Fruit fly (Drosophila melanogaster): ENCODE data around the gene Jon66Ci.

Jon66Ci gene

dm6 chr3L:8394944-8395343, 3.6 kb downstream of the Jon66Ci start (continued):
- no peak for TF ChIP-seq CG17328 (GFP tag; IDR thresholded peaks at IDR 0.05)
- peak; percentile 47; the same call in 1 of the 2 replicates for TF ChIP-seq nerfin-2 (GFP tag; IDR thresholded peaks at IDR 0.05; ENCODE audit: partially characterized antibody)
- no peak; the same call in 2 of the 3 replicates for TF ChIP-seq mld (GFP tag; IDR thresholded peaks at IDR 0.05; ENCODE audit: partially characterized antibody)
- no peak for TF ChIP-seq usp (GFP tag; optimal IDR thresholded peaks at IDR 0.05)
- TF ChIP-seq Myb (GFP tag; optimal IDR thresholded peaks at IDR 0.05) = no peak
- no peak for TF ChIP-seq CG10366 (GFP tag; IDR thresholded peaks at IDR 0.05)
- no peak for TF ChIP-seq CG8089 (GFP tag; optimal IDR thresholded peaks at IDR 0.05)
- TF ChIP-seq ATbp (GFP tag; optimal IDR thresholded peaks at IDR 0.05) = no peak
- no peak for TF ChIP-seq crol (GFP tag; IDR thresholded peaks at IDR 0.05)
- no peak for TF ChIP-seq CG33213 (GFP tag; optimal IDR thresholded peaks at IDR 0.05)
- TF ChIP-seq croc (GFP tag; conservative IDR thresholded peaks at IDR 0.05) = no peak
- TF ChIP-seq CG43689 (GFP tag; IDR thresholded peaks at IDR 0.05) = no peak
- TF ChIP-seq Poxn (GFP tag; IDR thresholded peaks at IDR 0.05) = no peak
- no peak for TF ChIP-seq pzg (GFP tag; optimal IDR thresholded peaks at IDR 0.05)
- no peak for TF ChIP-seq CG14965 (GFP tag; optimal IDR thresholded peaks at IDR 0.05; ENCODE audit: borderline replicate concordance)
- TF ChIP-seq Sin3A (optimal IDR thresholded peaks at IDR 0.05) = no peak
- no peak for TF ChIP-seq sim (GFP tag; IDR thresholded peaks at IDR 0.05)
- no peak for TF ChIP-seq CG7271 (tag; optimal IDR thresholded peaks at IDR 0.05)
- no peak for TF ChIP-seq CG5180 (GFP tag; optimal IDR thresholded peaks at IDR 0.05)
- no peak for TF ChIP-seq gem (tag; optimal IDR thresholded peaks at IDR 0.05)
- no peak for TF ChIP-seq Adf1 (GFP tag; IDR thresholded peaks at IDR 0.05)
- TF ChIP-seq ftz-f1 (GFP tag; optimal IDR thresholded peaks at IDR 0.05) = no peak
- no peak for TF ChIP-seq Camta (GFP tag; optimal IDR thresholded peaks at IDR 0.05)
- TF ChIP-seq hbn (GFP tag; IDR thresholded peaks at IDR 0.05; ENCODE audit: partially characterized antibody) = no peak
- TF ChIP-seq chn (GFP tag; optimal IDR thresholded peaks at IDR 0.05) = no peak
- no peak for TF ChIP-seq nau (GFP tag; optimal IDR thresholded peaks at IDR 0.05)
- TF ChIP-seq CG17385 (GFP tag; optimal IDR thresholded peaks at IDR 0.05) = no peak
- TF ChIP-seq E2f1 (GFP tag; IDR thresholded peaks at IDR 0.05) = no peak
- TF ChIP-seq wor (GFP tag; IDR thresholded peaks at IDR 0.05) = no peak
- no peak for TF ChIP-seq phol (tag; optimal IDR thresholded peaks at IDR 0.05)
- no peak for TF ChIP-seq disco-r (GFP tag; optimal IDR thresholded peaks at IDR 0.05)
- TF ChIP-seq so (GFP tag; IDR thresholded peaks at IDR 0.05) = no peak
- no peak for TF ChIP-seq CG12071 (GFP tag; optimal IDR thresholded peaks at IDR 0.05)
- TF ChIP-seq CG15011 (GFP tag; optimal IDR thresholded peaks at IDR 0.05) = no peak
- no peak for TF ChIP-seq Rx (GFP tag; IDR thresholded peaks at IDR 0.05)
- no peak for TF ChIP-seq CG9817 (tag; optimal IDR thresholded peaks at IDR 0.05)
- no peak for TF ChIP-seq corto (GFP tag; optimal IDR thresholded peaks at IDR 0.05)
- no peak for TF ChIP-seq CG1832 (GFP tag; optimal IDR thresholded peaks at IDR 0.05)
- no peak for TF ChIP-seq Oli (tag; optimal IDR thresholded peaks at IDR 0.05)
- no peak for TF ChIP-seq CG1792 (GFP tag; optimal IDR thresholded peaks at IDR 0.05)
- TF ChIP-seq grn (GFP tag; optimal IDR thresholded peaks at IDR 0.05) = no peak
- TF ChIP-seq pita (GFP tag; optimal IDR thresholded peaks at IDR 0.05) = no peak
- TF ChIP-seq Neu2 (GFP tag; optimal IDR thresholded peaks at IDR 0.05; ENCODE audit: borderline replicate concordance) = no peak
- TF ChIP-seq Sox100B (GFP tag; optimal IDR thresholded peaks at IDR 0.05) = no peak
- no peak; the same call in 2 of the 3 replicates for TF ChIP-seq hb (GFP tag; IDR thresholded peaks at IDR 0.05; ENCODE audit: partially characterized antibody)
- no peak for TF ChIP-seq ken (GFP tag; IDR thresholded peaks at IDR 0.05)
- TF ChIP-seq GATAe (GFP tag; conservative IDR thresholded peaks at IDR 0.05) = no peak
- TF ChIP-seq luna (GFP tag; optimal IDR thresholded peaks at IDR 0.05) = no peak
- no peak for TF ChIP-seq CG4282 (GFP tag; optimal IDR thresholded peaks at IDR 0.05)
- TF ChIP-seq HLH4C (GFP tag; IDR thresholded peaks at IDR 0.05; ENCODE audit: partially characterized antibody) = peak; percentile 29; the same call in 1 of the 3 replicates
- no peak for TF ChIP-seq CG4360 (GFP tag; IDR thresholded peaks at IDR 0.05)
- no peak for TF ChIP-seq CG3726 (GFP tag; IDR thresholded peaks at IDR 0.05)

Measured in whole organism, embryonic.